Fruit fly (Drosophila melanogaster) whole organism, embryonic: ENCODE data around the gene PGAP2.
A peak's percentile ranks its signal among the peaks of the same experiment; 100 is the strongest.

ENCODE experiments used
- Bgb ChIP-seq: fragments of 200-800 bp; sonication (Bioruptor generic); IDR thresholded peaks from 2 replicates; pipeline ENCODE4 v1.3.6; 2022; ENCODE audit warnings: missing biosample characterization, missing genetic modification characterization; ENCODE audit not compliant: partially characterized antibody
- CG11723 ChIP-seq: fragments of 200-800 bp; sonication (Bioruptor generic); optimal IDR thresholded peaks from 2 replicates; lab custom pipeline; 2017; ENCODE audit warnings: missing biosample characterization, mild to moderate bottlenecking, missing genetic modification characterization
- CG12236 ChIP-seq: fragments of 200-800 bp; sonication (Bioruptor generic); optimal IDR thresholded peaks from 2 replicates; lab custom pipeline; 2016; ENCODE audit warnings: missing biosample characterization, missing genetic modification characterization
- CG13624 ChIP-seq: fragments of 200-800 bp; sonication (Bioruptor generic); optimal IDR thresholded peaks from 2 replicates; lab custom pipeline; 2016; ENCODE audit warnings: missing biosample characterization, missing genetic modification characterization
- CG13775 ChIP-seq: fragments of 200-800 bp; sonication (Bioruptor generic); optimal IDR thresholded peaks from 3 replicates; lab custom pipeline; 2017; ENCODE audit warnings: missing biosample characterization, mild to moderate bottlenecking, missing genetic modification characterization
- CG15073 ChIP-seq: fragments of 200-800 bp; sonication (Bioruptor generic); optimal IDR thresholded peaks from 2 replicates; lab custom pipeline; 2016; ENCODE audit warnings: missing biosample characterization, missing genetic modification characterization
- CG15601 ChIP-seq: fragments of 200-800 bp; sonication (Bioruptor generic); optimal IDR thresholded peaks from 3 replicates; lab custom pipeline; 2019; ENCODE audit warnings: missing biosample characterization, mild to moderate bottlenecking, missing genetic modification characterization, moderate library complexity
- CG17328 ChIP-seq: fragments of 200-800 bp; sonication (Bioruptor generic); IDR thresholded peaks from 2 replicates; pipeline ENCODE4 v1.3.6; 2022; ENCODE audit warnings: missing biosample characterization, missing genetic modification characterization
- CG17612 ChIP-seq: fragments of 200-800 bp; sonication (Bioruptor generic); IDR thresholded peaks from 2 replicates; pipeline ENCODE4 v1.3.6; 2022; ENCODE audit warnings: missing biosample characterization, missing genetic modification characterization
- CG1792 ChIP-seq: fragments of 200-800 bp; sonication (Bioruptor generic); optimal IDR thresholded peaks from 2 replicates; lab custom pipeline; 2016; ENCODE audit warnings: missing biosample characterization, missing genetic modification characterization
- CG18262 ChIP-seq: fragments of 200-800 bp; optimal IDR thresholded peaks from 3 replicates; lab custom pipeline; 2019; ENCODE audit warnings: missing biosample characterization, mild to moderate bottlenecking, missing genetic modification characterization, moderate library complexity
- CG18599 ChIP-seq: fragments of 200-800 bp; sonication (Bioruptor generic); optimal IDR thresholded peaks from 3 replicates; lab custom pipeline; 2017; ENCODE audit warnings: missing biosample characterization, missing genetic modification characterization, mild to moderate bottlenecking, moderate library complexity, missing genetic modification reagents
- CG2116 ChIP-seq: fragments of 200-800 bp; sonication (Bioruptor generic); optimal IDR thresholded peaks from 3 replicates; lab custom pipeline; 2018; ENCODE audit warnings: missing biosample characterization, mild to moderate bottlenecking, missing genetic modification characterization
- CG2889 ChIP-seq: fragments of 200-800 bp; sonication (Bioruptor generic); IDR thresholded peaks from 3 replicates; pipeline ENCODE4 v1.3.6; 2022; ENCODE audit warnings: missing biosample characterization, missing genetic modification characterization
- CG32767 ChIP-seq: fragments of 200-800 bp; sonication (Bioruptor generic); IDR thresholded peaks from 2 replicates; pipeline ENCODE4 v1.3.6; 2022; ENCODE audit warnings: missing biosample characterization, missing genetic modification characterization
- CG33557 ChIP-seq: fragments of 200-800 bp; sonication (Bioruptor generic); optimal IDR thresholded peaks from 2 replicates; lab custom pipeline; 2019; ENCODE audit warnings: missing biosample characterization, mild to moderate bottlenecking, missing genetic modification characterization, moderate library complexity
- CG3838 ChIP-seq: fragments of 200-800 bp; sonication (Bioruptor generic); optimal IDR thresholded peaks from 3 replicates; lab custom pipeline; 2016; ENCODE audit warnings: missing biosample characterization, missing genetic modification characterization
- CG4424 ChIP-seq: fragments of 200-800 bp; sonication (Bioruptor generic); optimal IDR thresholded peaks from 3 replicates; lab custom pipeline; 2016; ENCODE audit warnings: missing biosample characterization, missing genetic modification characterization
- CG6689 ChIP-seq: fragments of 200-800 bp; sonication (Bioruptor generic); IDR thresholded peaks from 2 replicates; pipeline ENCODE4 v1.3.6; 2022; ENCODE audit warnings: missing biosample characterization, missing genetic modification characterization
- CG7271 ChIP-seq: fragments of 200-800 bp; sonication (Bioruptor generic); optimal IDR thresholded peaks from 2 replicates; lab custom pipeline; 2018; ENCODE audit warnings: missing biosample characterization, mild to moderate bottlenecking, missing genetic modification characterization, moderate library complexity
- CG7556 ChIP-seq: fragments of 200-800 bp; sonication (Bioruptor generic); optimal IDR thresholded peaks from 2 replicates; lab custom pipeline; 2017; ENCODE audit warnings: missing biosample characterization, mild to moderate bottlenecking, missing genetic modification characterization
- CG9609 ChIP-seq: fragments of 200-800 bp; sonication (Bioruptor generic); optimal IDR thresholded peaks from 3 replicates; lab custom pipeline; 2016; ENCODE audit warnings: missing biosample characterization, missing genetic modification characterization
- E2f2 ChIP-seq: fragments of 200-800 bp; sonication (Bioruptor generic); IDR thresholded peaks from 2 replicates; pipeline ENCODE4 v1.3.6; 2022; ENCODE audit warnings: missing biosample characterization, missing genetic modification characterization
- Ets97D ChIP-seq: fragments of 200-800 bp; sonication (Bioruptor generic); optimal IDR thresholded peaks from 3 replicates; lab custom pipeline; 2016; ENCODE audit warnings: missing biosample characterization, missing genetic modification characterization
- Fer2 ChIP-seq: fragments of 200-800 bp; sonication (Bioruptor generic); optimal IDR thresholded peaks from 2 replicates; lab custom pipeline; 2018; ENCODE audit warnings: missing biosample characterization, mild to moderate bottlenecking, missing genetic modification characterization, moderate library complexity
- NFAT ChIP-seq: fragments of 200-800 bp; sonication (Bioruptor generic); IDR thresholded peaks from 2 replicates; pipeline ENCODE4 v1.3.6; 2022; ENCODE audit warnings: missing biosample characterization, missing genetic modification characterization
- Rfx ChIP-seq: fragments of 200-800 bp; sonication (Bioruptor generic); IDR thresholded peaks from 2 replicates; pipeline ENCODE4 v1.3.6; 2022; ENCODE audit warnings: missing biosample characterization, missing genetic modification characterization
- Spps ChIP-seq: fragments of 200-800 bp; sonication (Bioruptor generic); optimal IDR thresholded peaks from 2 replicates; lab custom pipeline; 2018; ENCODE audit warnings: missing biosample characterization, mild to moderate bottlenecking, missing genetic modification characterization
- Taf1 ChIP-seq: fragments of 200-800 bp; sonication (Bioruptor generic); IDR thresholded peaks from 2 replicates; pipeline ENCODE4 v1.3.6; 2022; ENCODE audit warnings: missing biosample characterization, missing genetic modification characterization
- Trl ChIP-seq, 3 experiments: fragments of >200 bp in 2 of 3; fragments of 200-800 bp in 1 of 3; sonication (Bioruptor generic) in 1 of 3; optimal IDR thresholded peaks; 2 replicates in 1 of 3; 3 replicates in 2 of 3; lab custom pipeline; 2016 to 2017; ENCODE audit warnings: missing biosample characterization in 1 of 3, missing genetic modification characterization in 1 of 3
- al ChIP-seq: fragments of 200-800 bp; sonication (Bioruptor generic); IDR thresholded peaks from 2 replicates; pipeline ENCODE4 v1.3.6; 2022; ENCODE audit warnings: missing biosample characterization, missing genetic modification characterization
- az2 ChIP-seq: fragments of 200-800 bp; sonication (Bioruptor generic); optimal IDR thresholded peaks from 3 replicates; lab custom pipeline; 2016; ENCODE audit warnings: missing biosample characterization, missing genetic modification characterization
- bigmax ChIP-seq: fragments of 200-800 bp; sonication (Bioruptor generic); optimal IDR thresholded peaks from 2 replicates; lab custom pipeline; 2018; ENCODE audit warnings: missing biosample characterization, mild to moderate bottlenecking, missing genetic modification characterization
- cad ChIP-seq: fragments of >200 bp; optimal IDR thresholded peaks from 2 replicates; lab custom pipeline; 2017; ENCODE audit warnings: missing biosample characterization, missing genetic modification characterization
- gcm ChIP-seq: fragments of 200-800 bp; sonication (Bioruptor generic); optimal IDR thresholded peaks from 2 replicates; lab custom pipeline; 2019; ENCODE audit warnings: missing biosample characterization, mild to moderate bottlenecking, missing genetic modification characterization, moderate library complexity
- gfzf ChIP-seq: fragments of 200-800 bp; sonication (Bioruptor generic); optimal IDR thresholded peaks from 2 replicates; lab custom pipeline; 2016; ENCODE audit warnings: missing biosample characterization, mild to moderate bottlenecking, missing genetic modification characterization, moderate library complexity
- grau ChIP-seq: fragments of 200-800 bp; optimal IDR thresholded peaks from 3 replicates; lab custom pipeline; 2019; ENCODE audit warnings: missing biosample characterization, mild to moderate bottlenecking, missing genetic modification characterization, moderate library complexity
- lbe ChIP-seq: fragments of 200-800 bp; sonication (Bioruptor generic); optimal IDR thresholded peaks from 2 replicates; lab custom pipeline; 2016; ENCODE audit warnings: missing biosample characterization, mild to moderate bottlenecking, missing genetic modification characterization
- luna ChIP-seq: fragments of 200-800 bp; sonication (Bioruptor generic); optimal IDR thresholded peaks from 2 replicates; lab custom pipeline; 2016; ENCODE audit warnings: missing biosample characterization, missing genetic modification characterization
- mam ChIP-seq: fragments of 200-800 bp; sonication (Bioruptor generic); optimal IDR thresholded peaks from 3 replicates; lab custom pipeline; 2016; ENCODE audit warnings: missing biosample characterization, missing genetic modification characterization
- nau ChIP-seq: fragments of 200-800 bp; sonication (Bioruptor generic); optimal IDR thresholded peaks from 3 replicates; lab custom pipeline; 2017; ENCODE audit warnings: missing biosample characterization, mild to moderate bottlenecking, missing genetic modification characterization, missing genetic modification reagents
- nmo ChIP-seq: fragments of 200-800 bp; sonication (Bioruptor generic); optimal IDR thresholded peaks from 2 replicates; lab custom pipeline; 2018; ENCODE audit warnings: missing biosample characterization, mild to moderate bottlenecking, missing genetic modification characterization, moderate library complexity
- prd ChIP-seq, 3 experiments: fragments of >200 bp in 2 of 3; fragments of 200-800 bp in 1 of 3; sonication (Bioruptor generic) in 1 of 3; optimal IDR thresholded peaks in 2 of 3; IDR thresholded peaks in 1 of 3; 2 replicates in 2 of 3; 3 replicates in 1 of 3; pipeline versions ENCODE4 v1.3.6 to Lab custom; 2017 to 2022; ENCODE audit warnings: missing biosample characterization in 1 of 3, missing genetic modification characterization in 1 of 3
- schlank ChIP-seq: fragments of 200-800 bp; sonication (Bioruptor generic); optimal IDR thresholded peaks from 2 replicates; lab custom pipeline; 2018; ENCODE audit warnings: missing biosample characterization, mild to moderate bottlenecking, missing genetic modification characterization
- sr ChIP-seq: fragments of 200-800 bp; sonication (Bioruptor generic); IDR thresholded peaks from 3 replicates; pipeline ENCODE4 v1.3.6; 2022; ENCODE audit warnings: missing biosample characterization, missing genetic modification characterization
- ssp ChIP-seq: fragments of 200-800 bp; sonication (Bioruptor generic); IDR thresholded peaks from 2 replicates; pipeline ENCODE4 v1.3.6; 2022; ENCODE audit warnings: missing biosample characterization, missing genetic modification characterization
- stwl ChIP-seq: fragments of 200-800 bp; sonication (Bioruptor generic); optimal IDR thresholded peaks from 3 replicates; lab custom pipeline; 2018; ENCODE audit warnings: missing biosample characterization, mild to moderate bottlenecking, missing genetic modification characterization, moderate library complexity
- tll ChIP-seq, 2 experiments: fragments of 200-800 bp in 1 of 2; fragments of >200 bp in 1 of 2; sonication (Bioruptor generic) in 1 of 2; optimal IDR thresholded peaks; 2 replicates each; lab custom pipeline; 2017 to 2019; ENCODE audit warnings: missing biosample characterization in 2 of 2, missing genetic modification characterization in 2 of 2, mild to moderate bottlenecking in 1 of 2, moderate library complexity in 1 of 2
- wek ChIP-seq: fragments of 200-800 bp; sonication (Bioruptor generic); optimal IDR thresholded peaks from 3 replicates; lab custom pipeline; 2018; ENCODE audit warnings: missing biosample characterization, mild to moderate bottlenecking, missing genetic modification characterization, moderate library complexity
- yki ChIP-seq: fragments of >200 bp; optimal IDR thresholded peaks from 3 replicates; lab custom pipeline; 2018

The PGAP2 gene

dm6 chr2L:852647-853111 lies 33.4 kb upstream of the PGAP2 start, which contains the start of the genes CG4291 and kraken (continued):
- TF ChIP-seq az2 (GFP tag; lab: Kevin White, UChicago) (peak; percentile 48), yki (lab: Kevin White, UChicago) (no peak), Trl (optimal IDR thresholded peaks at IDR 0.05; lab: Kevin White, UChicago) (no peak), Trl (GFP tag; optimal IDR thresholded peaks at IDR 0.05; lab: Kevin White, UChicago) (peak; percentile 47), Ets97D (GFP tag; lab: Kevin White, UChicago) (peak; percentile 7), CG2889 (GFP tag; lab: Robert Waterston, UW) (no peak), CG17328 (GFP tag; lab: Robert Waterston, UW) (peak; percentile 44), CG9609 (GFP tag; lab: Kevin White, UChicago) (peak; percentile 56), CG33557 (peak; percentile 13), nau (GFP tag; lab: Kevin White, UChicago) (no peak), Taf1 (GFP tag; lab: Robert Waterston, UW) (0 out of 2 replicates have a peak, but pooled peaks have one; percentile 7), prd (optimal IDR thresholded peaks at IDR 0.05; lab: Kevin White, UChicago) (no peak), prd (GFP tag; IDR thresholded peaks at IDR 0.05; lab: Robert Waterston, UW) (peak; percentile 55; the same call in 2 of the 3 replicates), CG18262 (tag; lab: Kevin White, UChicago) (peak; percentile 32), Fer2 (tag; lab: Kevin White, UChicago) (peak; percentile 13), CG2116 (GFP tag; lab: Kevin White, UChicago) (peak; percentile 61), gfzf (peak; percentile 30), Spps (tag; lab: Kevin White, UChicago) (no peak), lbe (GFP tag; lab: Kevin White, UChicago) (peak; percentile 9), CG12236 (no peak), al (0 out of 2 replicates have a peak, but pooled peaks have one; percentile 18), CG7556 (peak; percentile 30), Rfx (GFP tag; lab: Robert Waterston, UW) (peak; percentile 89), CG11723 (GFP tag; lab: Kevin White, UChicago) (peak; percentile 30), CG17612 (GFP tag; lab: Robert Waterston, UW) (peak; percentile 31; the same call in 1 of the 2 replicates), CG3838 (GFP tag; lab: Kevin White, UChicago) (no peak), CG15073 (GFP tag; lab: Kevin White, UChicago) (no peak), CG7271 (peak; percentile 10), E2f2 (GFP tag; lab: Robert Waterston, UW) (peak; percentile 48), sr (GFP tag; lab: Robert Waterston, UW) (no peak), tll (GFP tag; optimal IDR thresholded peaks at IDR 0.05; lab: Kevin White, UChicago) (no peak), NFAT (GFP tag; lab: Robert Waterston, UW) (peak; percentile 83), mam (GFP tag; lab: Kevin White, UChicago) (peak; percentile 59), CG15601 (tag; lab: Kevin White, UChicago) (peak; percentile 93), Bgb (GFP tag; lab: Robert Waterston, UW) (peak; percentile 68), stwl (tag; lab: Kevin White, UChicago) (peak; percentile 50), nmo (GFP tag; lab: Kevin White, UChicago) (peak; percentile 40), CG1792 (GFP tag; lab: Kevin White, UChicago) (peak; percentile 31), gcm (GFP tag; lab: Kevin White, UChicago) (no peak), cad (GFP tag; lab: Kevin White, UChicago) (no peak), CG32767 (GFP tag; lab: Robert Waterston, UW) (no peak), CG4424 (GFP tag; lab: Kevin White, UChicago) (peak; percentile 52), CG18599 (GFP tag; lab: Kevin White, UChicago) (peak; percentile 67), CG13624 (GFP tag; lab: Kevin White, UChicago) (peak; percentile 71), CG13775 (GFP tag; lab: Kevin White, UChicago) (no peak), luna (no peak), grau (peak; percentile 56), CG6689 (GFP tag; lab: Robert Waterston, UW) (peak; percentile 22; the same call in 1 of the 2 replicates), bigmax (GFP tag; lab: Kevin White, UChicago) (no peak), ssp (GFP tag; lab: Robert Waterston, UW) (peak; percentile 31; the same call in 1 of the 2 replicates), schlank (tag; lab: Kevin White, UChicago) (peak; percentile 26), wek (no peak)
